Worm (Caenorhabditis elegans) whole organism, dauer: Measurements from ENCODE around the gene polh-1.
A peak's percentile ranks its signal among the peaks of the same experiment; 100 is the strongest.

Experiments
- unc-62 ChIP-seq: sonication (generic microtip); optimal IDR thresholded peaks from 2 replicates; lab custom pipeline; 2017; ENCODE audit warnings: missing biosample characterization, missing genetic modification reagents, missing genetic modification characterization

The polh-1 gene

DNA sequence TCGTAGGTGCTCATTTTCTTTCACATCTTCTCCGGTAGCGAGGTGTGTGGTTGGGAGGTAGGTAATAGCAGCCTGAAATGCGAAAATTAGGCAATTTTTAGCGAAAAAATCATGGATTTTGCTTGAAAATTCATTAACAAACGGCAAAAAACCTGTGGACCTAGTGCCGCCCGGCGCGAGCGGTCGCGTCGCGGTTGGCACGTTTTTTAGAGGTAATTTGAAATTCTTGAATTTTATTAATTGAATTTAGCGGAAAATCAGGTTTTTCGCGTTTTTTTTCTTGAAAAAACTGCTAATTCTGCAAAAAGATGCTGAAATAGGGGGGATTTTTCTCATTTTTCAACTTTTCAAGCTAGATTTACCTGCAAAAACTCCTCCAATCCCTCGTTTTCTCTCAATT lies 707 bp downstream of the polh-1 start:
- no peak for TF ChIP-seq unc-62 (GFP tag; lab: Kevin White, UChicago)

DNA sequence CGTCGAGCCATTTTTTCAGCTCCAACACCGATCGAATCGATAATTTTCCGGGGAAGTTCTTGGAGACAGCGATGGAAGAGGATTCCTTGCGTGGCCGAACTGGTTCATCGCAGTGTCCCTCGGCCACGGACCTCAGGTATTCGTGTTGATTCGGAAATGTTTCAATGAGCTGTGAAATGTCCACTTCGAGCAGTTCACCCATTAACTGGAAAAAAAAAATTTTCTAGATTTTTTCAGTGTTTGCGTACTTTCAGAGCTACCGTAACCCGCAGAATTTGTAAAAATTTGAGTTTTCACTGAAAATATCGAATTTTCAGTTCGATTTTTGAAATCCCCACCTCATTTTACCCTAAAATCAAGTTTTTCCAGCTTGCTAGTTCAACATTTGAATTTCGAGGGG lies 2.2 kb downstream of the polh-1 start:
- TF ChIP-seq unc-62 (GFP tag; lab: Kevin White, UChicago): no peak

DNA sequence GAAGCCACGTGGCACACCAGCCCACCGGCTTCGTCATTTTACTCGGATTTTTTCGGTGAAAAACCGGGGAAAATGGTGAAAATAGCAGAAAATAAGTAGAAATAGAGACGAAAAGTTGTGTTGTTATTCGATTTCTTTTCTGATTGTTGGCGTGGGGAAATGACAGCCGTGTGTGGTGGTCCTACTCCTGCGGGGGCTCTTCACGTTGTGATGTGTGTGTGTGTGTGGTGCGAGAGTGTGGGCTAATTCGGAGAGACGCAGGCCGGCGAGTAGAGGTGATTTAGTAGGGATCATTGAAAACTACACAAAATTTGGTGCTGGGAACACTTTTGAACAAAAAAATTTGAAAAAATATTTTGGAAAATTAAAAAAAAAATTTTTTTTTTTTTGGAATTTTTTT lies 6.6 kb downstream of the polh-1 start, which contains the start of gene F53A3.1:
Gene F53A3.1 (minus strand): TSS at position 150 of the 400 bp plus-strand sequence.
- TF ChIP-seq unc-62 (GFP tag; lab: Kevin White, UChicago): no peak

DNA sequence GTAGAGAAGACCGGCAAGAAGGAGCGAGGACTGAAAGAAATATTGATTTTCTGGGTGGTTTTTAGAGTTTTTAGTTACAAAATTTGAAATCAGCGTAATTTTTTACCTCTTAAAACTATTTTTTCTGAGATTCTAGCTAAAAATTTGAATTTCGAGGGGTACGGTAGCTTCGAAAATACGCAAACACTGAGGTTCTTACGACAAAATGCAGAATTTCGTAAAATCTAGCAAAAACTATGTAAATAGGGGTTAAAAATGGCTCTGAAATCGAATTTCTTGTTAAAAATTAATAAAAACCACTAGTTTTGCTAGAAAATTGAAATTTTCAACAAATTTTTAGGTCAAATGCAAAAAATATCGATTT lies 10.5 kb downstream of the polh-1 start:
- no peak for TF ChIP-seq unc-62 (GFP tag; lab: Kevin White, UChicago)

DNA sequence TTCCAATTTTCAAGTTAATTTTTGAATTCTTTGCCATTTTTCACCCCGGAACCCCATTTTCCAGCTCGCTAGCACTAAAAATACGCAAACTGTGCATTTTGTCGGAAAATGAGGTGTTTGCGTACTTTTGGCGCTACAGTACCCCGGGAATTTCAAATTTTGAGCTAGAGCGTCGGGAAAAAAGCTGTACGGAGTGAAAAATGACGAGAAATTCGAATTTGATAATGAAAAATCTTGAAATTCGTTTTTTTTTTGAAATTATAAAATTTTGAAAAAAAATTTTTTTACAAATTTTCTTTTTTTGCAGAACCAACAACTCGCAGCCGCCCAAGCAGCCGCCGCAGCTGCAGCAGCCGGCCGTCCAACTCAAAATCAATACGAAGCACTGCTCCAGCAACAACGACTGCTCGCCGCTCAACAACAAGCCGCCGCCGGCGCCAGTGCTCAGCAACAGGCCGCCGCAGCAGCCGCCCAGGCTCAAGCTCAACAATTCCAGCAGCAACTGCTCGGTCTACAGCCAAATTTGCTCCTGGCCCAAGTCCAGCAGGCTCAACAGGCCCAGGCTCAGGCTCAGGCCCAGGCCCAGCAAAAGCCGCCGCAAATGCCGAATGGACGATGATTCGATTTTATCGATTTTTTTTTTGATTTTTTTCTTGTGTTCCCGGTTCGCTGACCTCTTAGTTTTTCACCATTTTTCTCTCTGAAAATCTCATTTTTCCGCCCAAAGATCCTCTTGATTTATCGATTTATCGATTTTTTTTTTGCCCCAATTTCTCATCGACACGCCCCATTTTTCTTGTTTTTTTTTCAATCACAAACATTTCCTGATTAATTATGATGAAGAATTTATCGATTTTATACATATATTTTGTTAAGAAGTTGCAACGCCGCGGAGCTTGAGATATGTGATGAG lies 11.1 kb downstream of the polh-1 start:
- no peak for TF ChIP-seq unc-62 (GFP tag; lab: Kevin White, UChicago)

DNA sequence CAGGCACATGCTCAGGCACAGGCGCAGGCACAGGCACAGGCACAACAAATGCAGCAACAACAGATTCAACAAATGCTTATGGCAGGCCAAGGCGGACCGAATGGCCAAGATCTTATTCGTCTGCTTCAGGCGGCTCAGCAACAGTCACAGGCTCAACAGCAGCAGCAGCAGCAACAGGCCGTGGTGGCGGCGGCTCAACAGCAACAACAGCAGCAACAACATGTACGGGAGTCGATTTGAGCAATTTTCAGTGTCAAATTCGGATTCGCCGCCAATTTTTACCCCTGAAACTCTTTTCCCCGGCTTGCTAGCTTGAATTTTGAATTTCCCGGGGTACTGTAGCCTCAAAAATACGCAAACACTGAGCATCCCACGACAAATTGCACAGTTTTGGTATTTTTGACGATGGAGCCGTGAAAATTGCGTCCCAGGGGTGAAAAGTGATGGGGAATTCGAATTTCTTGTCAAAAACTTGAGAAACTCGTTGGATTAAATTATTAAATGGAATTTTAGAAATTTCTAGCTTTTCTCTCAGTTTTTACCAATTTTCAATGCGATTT lies 12.1 kb downstream of the polh-1 start:
- no peak for TF ChIP-seq unc-62 (GFP tag; lab: Kevin White, UChicago)

DNA sequence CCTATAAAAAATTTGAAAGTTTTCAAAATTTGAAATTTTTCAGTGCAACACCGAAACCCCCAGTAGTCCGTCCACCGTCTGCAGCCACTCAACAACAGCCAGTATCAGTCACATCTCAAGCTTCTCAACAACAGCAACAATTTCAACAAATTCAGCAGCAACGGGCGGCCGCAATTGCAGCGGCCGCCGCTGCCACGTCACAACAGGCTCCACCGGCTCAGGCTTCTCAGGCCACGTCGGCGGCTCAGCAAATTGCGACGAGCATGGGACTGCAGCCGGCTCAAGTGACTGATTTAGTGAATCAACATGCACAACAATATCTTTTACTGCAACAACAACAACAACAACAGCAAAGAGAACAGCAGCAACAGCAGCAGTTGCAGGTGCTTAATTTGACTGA lies 15.9 kb downstream of the polh-1 start:
- TF ChIP-seq unc-62 (GFP tag; lab: Kevin White, UChicago): no peak

DNA sequence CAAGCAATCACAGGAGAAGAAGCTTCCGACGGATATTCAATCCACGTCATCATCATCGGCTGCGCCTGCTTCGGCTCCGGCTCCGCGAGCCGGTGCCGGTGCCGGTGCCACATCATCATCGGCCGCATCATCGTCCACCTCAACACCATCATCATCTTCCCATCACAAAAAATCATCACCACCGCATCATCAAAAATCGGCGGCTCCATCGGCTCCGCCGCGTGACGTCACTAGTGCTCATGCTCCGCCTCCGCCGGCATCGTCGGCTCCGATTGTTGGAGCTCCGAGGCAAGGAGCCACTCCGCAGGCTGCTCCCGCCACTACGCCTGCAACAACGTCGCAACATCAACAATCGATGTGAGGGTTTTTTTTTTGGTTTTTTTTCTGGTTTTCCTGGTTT lies 18.1 kb downstream of the polh-1 start:
- no peak for TF ChIP-seq unc-62 (GFP tag; lab: Kevin White, UChicago)

DNA sequence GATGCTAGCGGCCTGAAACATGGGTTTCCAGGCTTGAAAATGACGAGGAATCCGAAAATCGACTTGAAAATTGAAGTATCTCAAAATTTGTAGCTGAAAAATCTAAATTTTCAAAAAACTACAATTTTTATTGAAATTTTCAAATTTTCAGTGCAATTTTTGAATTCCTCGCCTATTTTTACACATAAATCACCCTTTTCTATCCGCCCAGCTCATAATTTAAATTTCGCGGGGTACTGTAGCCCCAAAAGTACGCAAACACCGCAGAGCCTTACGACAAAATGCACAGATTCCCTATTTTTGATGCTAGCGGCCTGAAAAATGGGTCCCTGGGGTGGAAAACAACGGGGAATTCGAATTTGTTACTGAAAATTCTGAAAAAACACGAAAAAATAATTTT lies 18.6 kb downstream of the polh-1 start:
- TF ChIP-seq unc-62 (GFP tag; lab: Kevin White, UChicago): no peak

DNA sequence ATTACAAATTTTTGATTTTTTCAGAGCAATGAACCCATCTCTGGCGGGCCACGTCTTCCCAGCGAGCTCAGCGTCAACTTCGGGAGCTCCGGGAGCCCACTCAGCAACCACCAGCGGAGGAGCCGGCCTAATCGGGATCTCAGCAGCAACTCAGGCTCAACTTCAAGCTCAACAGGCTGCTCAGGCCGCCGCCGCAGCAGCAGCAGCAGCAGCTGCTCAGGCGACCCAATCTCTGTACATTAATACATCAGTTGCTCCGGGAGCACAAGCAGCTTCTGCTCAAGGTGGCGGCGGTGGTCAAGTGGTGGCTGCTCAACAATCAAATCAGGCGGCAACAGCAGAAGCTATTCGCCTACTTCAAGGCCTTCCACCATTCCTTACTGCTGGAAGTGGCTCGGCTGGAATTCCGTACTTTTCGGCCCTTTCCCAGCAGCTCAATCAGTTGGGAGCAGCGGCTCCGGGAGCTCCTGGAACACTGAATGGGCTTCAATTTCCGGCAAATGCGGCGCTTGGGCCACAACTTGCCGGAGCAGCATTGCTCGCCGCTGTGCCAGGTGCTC lies 19.3 kb downstream of the polh-1 start:
- no peak for TF ChIP-seq unc-62 (GFP tag; lab: Kevin White, UChicago)

DNA sequence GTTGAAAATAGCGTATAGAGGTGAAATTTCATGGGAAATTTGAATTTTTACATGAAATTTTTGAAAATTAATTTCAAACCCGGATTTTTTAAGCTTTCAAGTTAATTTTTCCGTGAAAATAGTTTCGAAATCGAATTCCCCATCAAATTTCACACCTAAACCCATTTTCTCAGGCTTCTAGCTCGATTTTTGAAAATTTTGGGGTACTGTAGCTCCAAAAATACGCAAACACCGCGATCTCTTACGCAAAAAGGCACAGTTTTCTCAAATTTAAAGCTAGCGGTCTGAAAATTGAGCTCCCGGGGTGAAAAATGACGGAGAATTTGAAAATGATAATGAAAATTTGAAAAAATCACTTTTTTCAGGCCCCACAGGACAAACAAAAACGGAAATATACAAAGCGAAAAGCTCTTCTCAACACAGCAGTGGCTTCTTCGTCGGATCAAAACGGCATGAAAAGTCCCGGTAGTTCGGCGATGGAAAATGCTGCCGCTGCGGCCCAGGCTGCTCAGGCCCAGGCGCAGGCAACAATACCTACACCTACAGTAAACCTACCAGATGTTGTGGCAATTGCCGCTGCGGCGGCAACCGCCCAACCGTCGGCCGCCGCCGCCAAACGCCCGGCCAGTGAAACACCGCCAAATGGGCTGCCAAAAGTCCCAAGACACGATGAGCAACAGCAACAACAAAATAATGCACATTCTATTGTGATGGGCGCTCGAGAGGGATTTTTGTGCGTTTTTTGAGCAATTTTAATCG lies 21.1 kb downstream of the polh-1 start:
- TF ChIP-seq unc-62 (GFP tag; lab: Kevin White, UChicago): no peak

DNA sequence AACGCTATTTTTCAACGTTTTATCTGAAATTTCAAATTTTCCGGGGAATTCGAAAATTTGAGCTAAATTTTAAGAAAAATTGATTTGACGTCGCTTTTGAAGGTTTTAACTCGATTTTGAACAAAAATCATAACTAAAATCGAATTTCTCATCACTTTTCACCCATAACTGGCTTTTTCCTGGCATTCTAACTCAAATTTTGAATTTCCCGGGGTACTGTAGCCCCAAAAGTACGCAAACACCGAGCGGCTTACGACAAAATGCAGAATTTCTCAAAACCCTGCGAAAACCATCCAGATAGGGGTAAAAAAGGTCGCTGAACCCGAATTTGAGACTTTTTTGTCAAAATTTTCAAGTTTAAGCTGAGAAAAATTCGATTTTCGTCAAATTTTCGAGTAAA lies 22.8 kb downstream of the polh-1 start:
- no peak for TF ChIP-seq unc-62 (GFP tag; lab: Kevin White, UChicago)

DNA sequence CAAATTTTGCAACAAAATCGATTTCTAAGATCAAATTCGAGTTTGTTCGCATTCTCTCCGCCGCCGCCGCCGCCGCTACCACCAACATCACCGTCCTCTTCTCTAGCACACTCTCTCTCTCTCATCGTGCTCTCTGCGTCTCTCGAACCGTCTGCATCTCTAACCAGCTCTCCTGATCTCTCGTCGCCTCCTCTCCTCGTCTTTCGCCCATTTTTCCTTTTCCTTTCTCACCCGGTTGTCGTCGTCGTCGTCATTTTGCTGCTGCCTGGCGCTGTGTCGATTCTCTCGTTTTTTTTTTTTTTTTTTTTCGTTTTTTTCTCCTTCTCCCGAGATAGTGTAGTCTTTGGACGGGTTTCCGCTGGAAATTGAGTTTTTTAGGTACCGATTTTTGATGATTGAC lies 23.6 kb downstream of the polh-1 start:
- TF ChIP-seq unc-62 (GFP tag; lab: Kevin White, UChicago): no peak

DNA sequence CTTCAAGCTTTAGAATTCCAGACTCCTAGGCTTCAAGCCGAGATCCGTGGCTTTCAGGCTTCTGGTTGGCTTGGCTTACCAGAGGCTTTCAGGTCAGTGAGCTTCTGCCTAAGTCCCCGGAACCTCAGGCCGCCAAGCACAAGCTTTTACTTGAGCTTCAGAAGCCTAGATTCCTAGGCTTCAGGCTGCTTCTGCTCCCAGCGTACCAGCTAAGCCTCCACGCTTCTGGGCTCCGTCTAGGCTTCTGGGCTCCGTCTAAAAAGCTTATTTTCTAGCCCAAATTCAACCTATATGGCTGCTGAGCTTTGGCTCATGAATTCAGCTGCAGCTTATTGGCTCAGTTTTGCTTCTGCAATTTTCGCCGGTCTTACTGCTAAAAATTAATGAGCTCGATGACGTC lies 24.3 kb downstream of the polh-1 start:
- no peak for TF ChIP-seq unc-62 (GFP tag; lab: Kevin White, UChicago)

DNA sequence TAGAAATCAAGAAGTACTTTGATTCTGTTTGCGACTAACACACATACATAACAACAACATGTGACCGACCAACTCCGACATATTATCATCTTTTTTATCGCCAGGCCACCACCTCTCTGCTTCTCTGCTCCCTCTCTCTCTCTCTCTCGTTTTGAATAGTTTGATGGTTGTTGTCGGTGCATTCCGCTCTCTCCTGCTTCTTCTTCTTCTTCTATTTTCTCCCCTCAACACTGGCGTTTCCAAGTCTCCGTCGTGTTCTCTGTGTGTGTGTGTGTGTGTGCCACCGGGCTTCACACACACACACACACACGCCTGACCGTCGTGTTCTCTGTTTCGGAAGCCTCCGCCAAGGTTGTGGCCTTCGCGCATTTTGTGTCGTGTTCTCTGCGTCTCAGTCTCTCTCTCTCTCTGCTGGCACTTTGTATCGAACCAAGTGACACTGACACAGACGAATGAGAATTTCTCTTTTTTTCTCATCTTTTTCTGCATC lies 25.0 kb downstream of the polh-1 start:
- TF ChIP-seq unc-62 (GFP tag; lab: Kevin White, UChicago): peak; percentile 55
